Worm (Caenorhabditis elegans) whole organism, midembryonic: Measurements from ENCODE around the gene C10E2.5.

ENCODE experiments used
- flt-1 ChIP-seq: fragments of 200-800 bp; sonication (Bioruptor generic); IDR thresholded peaks from 2 replicates; pipeline ENCODE4 v1.3.6; 2022; ENCODE audit warnings: missing genetic modification characterization, missing compliant biosample characterization
- med-1 ChIP-seq: sonication (generic microtip); optimal IDR thresholded peaks from 2 replicates; lab custom pipeline; 2017; ENCODE audit warnings: missing genetic modification characterization, mild to moderate bottlenecking, missing compliant biosample characterization, antibody characterized with exemption, missing genetic modification reagents; ENCODE audit not compliant: insufficient read depth
- ref-1 ChIP-seq: fragments of 200-800 bp; sonication (Bioruptor generic); conservative IDR thresholded peaks from 2 replicates; pipeline ENCODE4 v1.3.6; 2022; ENCODE audit warnings: missing genetic modification reagents, missing genetic modification characterization, missing compliant biosample characterization
- ztf-23 ChIP-seq: fragments of 200-800 bp; sonication (Bioruptor generic); IDR thresholded peaks from 2 replicates; pipeline ENCODE4 v1.3.6; 2022; ENCODE audit warnings: missing genetic modification reagents, missing genetic modification characterization, missing compliant biosample characterization

DNA sequence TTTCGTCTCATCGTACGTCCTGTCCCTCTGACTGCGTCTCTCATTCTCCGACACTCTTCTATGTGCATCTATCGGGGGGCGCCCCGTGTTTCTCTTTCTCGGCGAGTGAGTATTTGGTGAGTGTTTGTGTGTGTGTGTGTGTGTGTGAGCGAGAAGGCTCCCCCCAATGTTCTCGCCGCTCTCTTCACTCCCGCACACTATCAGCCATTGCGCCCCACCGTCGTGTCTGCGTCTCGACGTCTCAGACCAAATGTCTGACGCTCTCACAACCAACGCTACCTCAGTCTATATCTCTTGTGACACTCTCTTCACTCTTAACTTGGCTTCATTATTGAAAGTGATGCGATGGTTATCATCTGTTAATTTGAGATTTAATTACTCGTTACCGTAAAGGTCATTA, 27.5 kb downstream of the C10E2.5 start:
- no peak for TF ChIP-seq ref-1
- peak; percentile 63; the same call in 1 of the 2 replicates for TF ChIP-seq ztf-23
- TF ChIP-seq flt-1 (GFP tag; lab: Robert Waterston, UW) = peak; percentile 74
- TF ChIP-seq med-1 = no peak
